Worm (Caenorhabditis elegans) whole organism, L1 larva: ENCODE measurements around the gene F13D12.3.

Experiments
- C34B4.2 ChIP-seq: sonication (generic microtip); optimal IDR thresholded peaks from 2 replicates; lab custom pipeline; 2017; ENCODE audit warnings: mild to moderate bottlenecking, missing genetic modification characterization, missing compliant biosample characterization
- F16B12.6 ChIP-seq: fragments of 150-350 bp; optimal IDR thresholded peaks from 2 replicates; lab custom pipeline; 2014; ENCODE audit warnings: missing biosample characterization, missing genetic modification characterization
- aha-1 ChIP-seq: fragments of 150-350 bp; optimal IDR thresholded peaks from 2 replicates; lab custom pipeline; 2014; ENCODE audit warnings: missing biosample characterization, missing genetic modification characterization
- alr-1 ChIP-seq: fragments of 200-800 bp; sonication (Bioruptor generic); optimal IDR thresholded peaks from 2 replicates; lab custom pipeline; 2018; ENCODE audit warnings: borderline replicate concordance, mild to moderate bottlenecking, missing genetic modification characterization, missing compliant biosample characterization
- ama-1 ChIP-seq: fragments of 150-350 bp; optimal IDR thresholded peaks from 2 replicates; lab custom pipeline; 2014
- blmp-1 ChIP-seq: fragments of 150-350 bp; optimal IDR thresholded peaks from 2 replicates; lab custom pipeline; 2014; ENCODE audit warnings: missing biosample characterization, missing genetic modification characterization
- dpl-1 ChIP-seq, 3 experiments: fragments of 150-350 bp in 2 of 3; sonication (generic microtip) in 1 of 3; optimal IDR thresholded peaks; 2 replicates each; lab custom pipeline; 2014 to 2017; ENCODE audit warnings: missing biosample characterization in 3 of 3, missing genetic modification characterization in 3 of 3, missing genetic modification reagents in 3 of 3
- dsc-1 ChIP-seq: sonication (generic microtip); optimal IDR thresholded peaks from 2 replicates; lab custom pipeline; 2016; ENCODE audit warnings: mild to moderate bottlenecking, missing genetic modification characterization, missing compliant biosample characterization
- efl-3 ChIP-seq: fragments of 200-800 bp; sonication (Bioruptor generic); optimal IDR thresholded peaks from 2 replicates; lab custom pipeline; 2018; ENCODE audit warnings: mild to moderate bottlenecking, missing genetic modification characterization, missing compliant biosample characterization
- egl-13 ChIP-seq: sonication (generic microtip); optimal IDR thresholded peaks from 2 replicates; lab custom pipeline; 2016; ENCODE audit warnings: missing genotype, missing genetic modification reagents, missing genetic modification characterization, missing compliant biosample characterization
- elt-2 ChIP-seq: sonication (generic microtip); optimal IDR thresholded peaks from 2 replicates; lab custom pipeline; 2016; ENCODE audit warnings: missing genetic modification characterization, mild to moderate bottlenecking, inconsistent platforms, missing compliant biosample characterization, missing genetic modification reagents
- elt-3 ChIP-seq, 6 experiments: fragments of 150-350 bp in 1 of 6; sonication (generic microtip); optimal IDR thresholded peaks; 2 replicates each; lab custom pipeline; 2017 to 2018; ENCODE audit warnings: missing biosample characterization in 6 of 6, missing genetic modification characterization in 6 of 6, inconsistent platforms in 1 of 6
- ets-5 ChIP-seq: fragments of 200-800 bp; sonication (Bioruptor generic); IDR thresholded peaks from 2 replicates; pipeline ENCODE4 v1.3.6; 2022; ENCODE audit warnings: missing genetic modification characterization, missing compliant biosample characterization
- fkh-10 ChIP-seq: sonication (generic microtip); optimal IDR thresholded peaks from 2 replicates; lab custom pipeline; 2017; ENCODE audit warnings: missing biosample characterization, missing genetic modification reagents, missing genetic modification characterization
- fkh-4 ChIP-seq: sonication (generic microtip); optimal IDR thresholded peaks from 2 replicates; lab custom pipeline; 2016; ENCODE audit warnings: missing compliant biosample characterization, missing genetic modification characterization, borderline replicate concordance
- fkh-8 ChIP-seq: sonication (generic microtip); optimal IDR thresholded peaks from 2 replicates; lab custom pipeline; 2016; ENCODE audit warnings: mild to moderate bottlenecking, missing genetic modification characterization, missing compliant biosample characterization
- fos-1 ChIP-seq: fragments of 150-350 bp; optimal IDR thresholded peaks from 2 replicates; lab custom pipeline; 2014; ENCODE audit warnings: missing biosample characterization, missing genetic modification characterization
- hlh-17 ChIP-seq: fragments of 200-800 bp; sonication (Bioruptor generic); optimal IDR thresholded peaks from 2 replicates; lab custom pipeline; 2018; ENCODE audit warnings: missing genetic modification characterization, mild to moderate bottlenecking, missing compliant biosample characterization, moderate library complexity, borderline replicate concordance
- hpl-2 ChIP-seq: fragments of 150-350 bp; optimal IDR thresholded peaks from 2 replicates; lab custom pipeline; 2014; ENCODE audit warnings: missing biosample characterization, missing genetic modification reagents, missing genetic modification characterization
- irx-1 ChIP-seq: sonication (generic microtip); optimal IDR thresholded peaks from 2 replicates; lab custom pipeline; 2016; ENCODE audit warnings: missing genetic modification characterization, missing compliant biosample characterization
- jun-1 ChIP-seq: fragments of 150-350 bp; optimal IDR thresholded peaks from 2 replicates; lab custom pipeline; 2014; ENCODE audit warnings: missing biosample characterization, missing genetic modification reagents, missing genetic modification characterization
- lin-13 ChIP-seq: fragments of 150-350 bp; optimal IDR thresholded peaks from 2 replicates; lab custom pipeline; 2014; ENCODE audit warnings: missing biosample characterization, missing genetic modification reagents, missing genetic modification characterization
- lin-14 ChIP-seq: fragments of 200-800 bp; sonication (Bioruptor generic); optimal IDR thresholded peaks from 2 replicates; lab custom pipeline; 2018; ENCODE audit warnings: mild to moderate bottlenecking, missing genetic modification characterization, moderate library complexity, missing compliant biosample characterization
- lin-35 ChIP-seq, 2 experiments: fragments of 150-350 bp; optimal IDR thresholded peaks; 2 replicates each; lab custom pipeline; 2014; ENCODE audit warnings: missing biosample characterization in 2 of 2, missing genetic modification characterization in 2 of 2, missing genetic modification reagents in 2 of 2
- lir-3 ChIP-seq: sonication (generic microtip); optimal IDR thresholded peaks from 2 replicates; lab custom pipeline; 2016; ENCODE audit warnings: mild to moderate bottlenecking, missing genetic modification characterization, moderate library complexity, missing compliant biosample characterization; ENCODE audit not compliant: poor library complexity
- mab-9 ChIP-seq: fragments of 200-800 bp; sonication (Bioruptor generic); IDR thresholded peaks from 2 replicates; pipeline ENCODE4 v1.3.6; 2022; ENCODE audit warnings: missing genetic modification reagents, missing genetic modification characterization, missing compliant biosample characterization
- mdl-1 ChIP-seq, 2 experiments: fragments of 150-350 bp; optimal IDR thresholded peaks; 2 replicates each; lab custom pipeline; 2014 to 2017; ENCODE audit warnings: missing biosample characterization in 2 of 2, missing genetic modification characterization in 2 of 2, inconsistent platforms in 1 of 2
- mep-1 ChIP-seq: fragments of 150-350 bp; optimal IDR thresholded peaks from 2 replicates; lab custom pipeline; 2014; ENCODE audit warnings: missing biosample characterization, missing genetic modification characterization
- nhr-12 ChIP-seq: sonication (generic microtip); optimal IDR thresholded peaks from 2 replicates; lab custom pipeline; 2017; ENCODE audit warnings: missing biosample characterization, missing genetic modification characterization
- nhr-20 ChIP-seq: sonication (generic microtip); optimal IDR thresholded peaks from 2 replicates; lab custom pipeline; 2016; ENCODE audit warnings: mild to moderate bottlenecking, missing genetic modification characterization, missing compliant biosample characterization
- nhr-237 ChIP-seq: fragments of 150-350 bp; optimal IDR thresholded peaks from 2 replicates; lab custom pipeline; 2014; ENCODE audit warnings: missing biosample characterization, missing genetic modification characterization
- nhr-28 ChIP-seq: fragments of 150-350 bp; optimal IDR thresholded peaks from 2 replicates; lab custom pipeline; 2014; ENCODE audit warnings: missing biosample characterization, missing genetic modification characterization
- nhr-71 ChIP-seq: sonication (generic microtip); optimal IDR thresholded peaks from 2 replicates; lab custom pipeline; 2016; ENCODE audit warnings: mild to moderate bottlenecking, missing genetic modification characterization, moderate library complexity, missing compliant biosample characterization
- nhr-76 ChIP-seq: sonication (generic microtip); optimal IDR thresholded peaks from 2 replicates; lab custom pipeline; 2017; ENCODE audit warnings: missing biosample characterization, missing genetic modification characterization
- nhr-77 ChIP-seq: fragments of 150-350 bp; optimal IDR thresholded peaks from 2 replicates; lab custom pipeline; 2014; ENCODE audit warnings: missing biosample characterization, missing genetic modification characterization
- nhr-84 ChIP-seq: sonication (generic microtip); optimal IDR thresholded peaks from 2 replicates; lab custom pipeline; 2017; ENCODE audit warnings: missing biosample characterization, missing genetic modification characterization
- nhr-85 ChIP-seq: sonication (generic microtip); peaks from one replicate; lab custom pipeline; 2016; ENCODE audit warnings: missing genetic modification characterization, inconsistent platforms, missing compliant biosample characterization
- pqm-1 ChIP-seq: sonication (generic microtip); optimal IDR thresholded peaks from 3 replicates; lab custom pipeline; 2017; ENCODE audit warnings: missing biosample characterization, missing genetic modification characterization
- skn-1 ChIP-seq: fragments of 150-350 bp; optimal IDR thresholded peaks from 2 replicates; lab custom pipeline; 2014; ENCODE audit warnings: missing biosample characterization, missing genetic modification characterization
- snpc-4 ChIP-seq: fragments of 150-350 bp; optimal IDR thresholded peaks from 2 replicates; lab custom pipeline; 2014; ENCODE audit warnings: missing biosample characterization, missing genetic modification characterization
- sptf-1 ChIP-seq: fragments of 150-350 bp; optimal IDR thresholded peaks from 2 replicates; lab custom pipeline; 2014; ENCODE audit warnings: missing biosample characterization, missing genetic modification characterization
- swsn-7 ChIP-seq: sonication (generic microtip); optimal IDR thresholded peaks from 2 replicates; lab custom pipeline; 2016; ENCODE audit warnings: missing genetic modification characterization, missing compliant biosample characterization
- tbx-2 ChIP-seq: sonication (generic microtip); optimal IDR thresholded peaks from 2 replicates; lab custom pipeline; 2016; ENCODE audit warnings: missing genetic modification characterization, missing compliant biosample characterization
- unc-130 ChIP-seq: fragments of 150-350 bp; optimal IDR thresholded peaks from 2 replicates; lab custom pipeline; 2017; ENCODE audit warnings: missing biosample characterization, missing genetic modification characterization, inconsistent platforms
- unc-62 ChIP-seq: fragments of 150-350 bp; optimal IDR thresholded peaks from 2 replicates; lab custom pipeline; 2014; ENCODE audit warnings: missing biosample characterization, missing genetic modification reagents, missing genetic modification characterization
- unc-98 ChIP-seq: fragments of 200-800 bp; sonication (Bioruptor generic); IDR thresholded peaks from 2 replicates; pipeline ENCODE4 v1.3.6; 2022; ENCODE audit warnings: missing genetic modification characterization, missing compliant biosample characterization
- xbp-1 ChIP-seq: sonication (generic microtip); optimal IDR thresholded peaks from 2 replicates; lab custom pipeline; 2016; ENCODE audit warnings: missing genetic modification characterization, missing compliant biosample characterization
- zag-1 ChIP-seq: fragments of 150-350 bp; optimal IDR thresholded peaks from 2 replicates; lab custom pipeline; 2014; ENCODE audit warnings: missing biosample characterization, missing genetic modification characterization
- zip-4 ChIP-seq: fragments of 200-800 bp; sonication (Bioruptor generic); optimal IDR thresholded peaks from 2 replicates; lab custom pipeline; 2018; ENCODE audit warnings: mild to moderate bottlenecking, missing genetic modification characterization, moderate library complexity, missing compliant biosample characterization
- ztf-4 ChIP-seq: fragments of 150-350 bp; optimal IDR thresholded peaks from 2 replicates; lab custom pipeline; 2014; ENCODE audit warnings: missing biosample characterization, missing genetic modification characterization

The F13D12.3 gene

DNA sequence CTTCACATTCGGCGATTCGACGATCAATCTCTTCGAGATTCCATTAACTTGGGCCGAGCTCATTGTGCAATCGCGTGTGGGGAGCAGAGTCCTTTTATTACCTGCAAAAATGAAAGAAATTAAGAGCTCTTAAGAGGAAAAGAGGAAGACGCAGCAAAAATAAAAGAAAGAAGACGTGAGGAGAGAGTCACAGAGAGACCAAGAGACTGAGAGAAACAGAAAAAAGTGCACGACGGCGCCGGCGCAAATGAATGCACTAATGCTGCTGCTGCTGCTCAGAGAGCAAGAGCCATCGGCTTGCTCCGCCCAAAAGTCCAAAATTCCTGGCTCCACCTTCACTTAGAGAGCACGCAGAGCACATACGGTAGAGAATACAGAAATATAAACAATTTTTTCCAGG, 20.0 kb upstream of the F13D12.3 start, which contains the start of gene inos-1:
Gene inos-1, minus strand, starts transcription at position 101 of the 400 bp plus-strand sequence.
- no peak for TF ChIP-seq ama-1 (lab: Kevin White, UChicago)
- TF ChIP-seq dsc-1 (tag; lab: Kevin White, UChicago) = no peak
- TF ChIP-seq, all 84 proteins: peak for 0

- TF ChIP-seq nhr-71 = no peak
- TF ChIP-seq fos-1 (tag; lab: Kevin White, UChicago) = no peak
- TF ChIP-seq nhr-76 (tag; lab: Kevin White, UChicago) = no peak
- no peak for TF ChIP-seq lin-13 (GFP tag; lab: Kevin White, UChicago)
- no peak for TF ChIP-seq lir-3
- no peak for TF ChIP-seq F16B12.6 (tag; lab: Kevin White, UChicago)
- TF ChIP-seq zip-4 (GFP tag; lab: Kevin White, UChicago) = no peak
- TF ChIP-seq unc-130 (tag; lab: Kevin White, UChicago) = no peak
- TF ChIP-seq elt-2 (tag; lab: Kevin White, UChicago) = no peak
- TF ChIP-seq hlh-17 (GFP tag; lab: Kevin White, UChicago) = no peak
- no peak for TF ChIP-seq irx-1 (tag; lab: Kevin White, UChicago)
- TF ChIP-seq egl-13 = no peak
- no peak for TF ChIP-seq xbp-1
- no peak for TF ChIP-seq fkh-4
Observed at ce11 chrII:11700635-11701034, 19.6 kb upstream of the F13D12.3 start.

DNA sequence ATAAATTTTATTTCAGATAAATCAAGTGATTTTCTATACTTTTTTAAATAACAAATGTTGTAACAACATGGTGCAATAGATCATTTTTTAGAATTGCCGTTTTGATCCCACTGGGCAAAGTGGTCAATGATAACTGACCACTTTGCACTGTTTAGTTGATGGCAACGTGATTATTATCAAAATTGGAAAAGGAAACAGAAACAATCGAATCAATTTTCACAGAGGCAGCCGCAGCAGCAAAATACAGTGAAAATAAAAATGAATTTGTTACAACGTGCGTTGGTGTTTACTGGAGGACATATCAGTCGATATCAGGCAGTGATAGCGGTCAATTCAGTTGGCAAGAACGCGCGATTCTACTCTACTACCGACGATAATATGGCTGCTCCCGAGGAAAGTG, 14.4 kb upstream of the F13D12.3 start, which contains the start of gene VF13D12L.3:
Gene VF13D12L.3, plus strand, starts transcription at position 223 of the 400 bp plus-strand sequence.
- TF ChIP-seq egl-13 = no peak
- TF ChIP-seq unc-130 (tag; lab: Kevin White, UChicago) = no peak
- no peak for TF ChIP-seq nhr-28 (tag; lab: Kevin White, UChicago)
- TF ChIP-seq ets-5 (GFP tag; lab: Robert Waterston, UW) = no peak
- TF ChIP-seq nhr-237 (tag; lab: Kevin White, UChicago) = no peak
- TF ChIP-seq nhr-12 (tag; lab: Kevin White, UChicago) = no peak
- TF ChIP-seq lin-14 = no peak
- TF ChIP-seq C34B4.2 (tag; lab: Kevin White, UChicago) = no peak
- TF ChIP-seq mab-9 (GFP tag; lab: Robert Waterston, UW) = no peak
- TF ChIP-seq lir-3 = no peak
- no peak for TF ChIP-seq swsn-7
- no peak for TF ChIP-seq nhr-76 (tag; lab: Kevin White, UChicago)
- peak in 1 of 2 experiments; percentile 3 for TF ChIP-seq lin-35 (GFP tag; optimal IDR thresholded peaks at IDR 0.05; lab: Kevin White, UChicago)
- no peak for TF ChIP-seq jun-1 (tag; lab: Kevin White, UChicago)
- no peak for TF ChIP-seq fos-1 (tag; lab: Kevin White, UChicago)
- no peak for TF ChIP-seq snpc-4 (tag; lab: Kevin White, UChicago)
- no peak for TF ChIP-seq tbx-2 (tag; lab: Kevin White, UChicago)
- TF ChIP-seq fkh-10 (GFP tag; lab: Kevin White, UChicago) = no peak
- no peak for TF ChIP-seq fkh-8 (tag; lab: Kevin White, UChicago)
- no peak for TF ChIP-seq mep-1
- no peak for TF ChIP-seq nhr-20 (tag; lab: Kevin White, UChicago)
- no peak for TF ChIP-seq dsc-1 (tag; lab: Kevin White, UChicago)
- TF ChIP-seq lin-13 (GFP tag; lab: Kevin White, UChicago) = no peak
- TF ChIP-seq nhr-77 (tag; lab: Kevin White, UChicago) = no peak
- TF ChIP-seq zag-1 (tag; lab: Kevin White, UChicago) = no peak
- no peak for TF ChIP-seq unc-98 (GFP tag; lab: Robert Waterston, UW)
- no peak for TF ChIP-seq ztf-4
- TF ChIP-seq alr-1 (tag; lab: Kevin White, UChicago) = no peak
- TF ChIP-seq mdl-1 (tag; optimal IDR thresholded peaks at IDR 0.05; lab: Kevin White, UChicago) = no peak
- no peak for TF ChIP-seq nhr-84 (tag; lab: Kevin White, UChicago)
- TF ChIP-seq skn-1 (tag; lab: Kevin White, UChicago) = no peak
- TF ChIP-seq nhr-85 (tag; lab: Kevin White, UChicago) = peak; percentile 32
- peak; percentile 15 for TF ChIP-seq nhr-71
- TF ChIP-seq unc-62 (GFP tag; lab: Kevin White, UChicago) = no peak
- TF ChIP-seq dpl-1 (GFP tag; optimal IDR thresholded peaks at IDR 0.05; lab: Kevin White, UChicago) = no peak
- no peak for TF ChIP-seq aha-1
- TF ChIP-seq elt-3 (tag; optimal IDR thresholded peaks at IDR 0.05; lab: Kevin White, UChicago) = peak in 1 of 6 experiments; percentile 13
- TF ChIP-seq sptf-1 (tag; lab: Kevin White, UChicago) = no peak
- no peak for TF ChIP-seq hpl-2 (GFP tag; lab: Kevin White, UChicago)
- TF ChIP-seq blmp-1 (tag; lab: Kevin White, UChicago) = peak; percentile 71
- no peak for TF ChIP-seq pqm-1 (tag; lab: Kevin White, UChicago)
- no peak for TF ChIP-seq efl-3 (GFP tag; lab: Kevin White, UChicago)
